Worm (Caenorhabditis elegans) whole organism, midembryonic: Measurements from ENCODE around the gene F10C1.9.
"Not testable (repeated sequence)": the region's sequence is repeated elsewhere in the genome, so short reads cannot be mapped to it uniquely, and the experiment has no call there.

Source experiments
- cog-1 ChIP-seq: sonication (generic microtip); optimal IDR thresholded peaks from 2 replicates; lab custom pipeline; 2016; ENCODE audit warnings: missing genetic modification characterization, missing compliant biosample characterization
- flt-1 ChIP-seq: fragments of 200-800 bp; sonication (Bioruptor generic); IDR thresholded peaks from 2 replicates; pipeline ENCODE4 v1.3.6; 2022; ENCODE audit warnings: missing genetic modification characterization, missing compliant biosample characterization

DNA sequence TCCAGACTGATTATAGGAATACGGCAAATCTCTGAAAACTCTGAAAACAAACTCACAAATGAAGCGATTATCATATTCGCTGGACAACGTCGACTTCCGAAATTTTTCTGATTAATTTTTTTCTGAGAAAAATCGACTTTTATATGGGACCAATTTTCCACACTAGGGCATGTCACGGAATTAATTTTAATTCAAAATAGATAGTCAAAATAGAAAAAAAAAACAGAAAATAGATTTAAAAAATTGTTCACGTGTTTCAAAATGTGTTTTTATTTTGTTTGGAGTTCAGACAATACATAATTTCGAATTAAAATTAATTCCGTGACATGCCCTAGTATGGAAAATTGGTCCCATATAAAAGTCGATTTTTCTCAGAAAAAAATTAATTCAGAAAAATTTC, 12.6 kb upstream of the F10C1.9 start, which contains the start of the genes F10C1.3 and F10C1.23:
- TF ChIP-seq flt-1 (GFP tag; lab: Robert Waterston, UW); cog-1 (tag; lab: Kevin White, UChicago): not testable (repeated sequence)
